Worm (Caenorhabditis elegans) whole organism, mixed stage, embryonic: ENCODE measurements around the gene pigc-1.

Source experiments
- lsy-2 ChIP-seq: fragments of 150-350 bp; optimal IDR thresholded peaks from 2 replicates; lab custom pipeline; 2014; ENCODE audit warnings: missing biosample characterization, missing genetic modification characterization
- nhr-12 ChIP-seq: fragments of 150-350 bp; optimal IDR thresholded peaks from 2 replicates; lab custom pipeline; 2014; ENCODE audit warnings: missing biosample characterization, missing genetic modification characterization
- nhr-2 ChIP-seq: fragments of 150-350 bp; optimal IDR thresholded peaks from 2 replicates; lab custom pipeline; 2014; ENCODE audit warnings: missing biosample characterization, missing genetic modification characterization
- nhr-28 ChIP-seq: fragments of 150-350 bp; optimal IDR thresholded peaks from 2 replicates; lab custom pipeline; 2014; ENCODE audit warnings: missing biosample characterization, missing genetic modification characterization
- zip-8 ChIP-seq: fragments of 150-350 bp; optimal IDR thresholded peaks from 2 replicates; lab custom pipeline; 2014; ENCODE audit warnings: missing biosample characterization, missing genetic modification characterization
- ztf-11 ChIP-seq: fragments of 150-350 bp; optimal IDR thresholded peaks from 2 replicates; lab custom pipeline; 2014; ENCODE audit warnings: missing biosample characterization, missing genetic modification characterization

DNA sequence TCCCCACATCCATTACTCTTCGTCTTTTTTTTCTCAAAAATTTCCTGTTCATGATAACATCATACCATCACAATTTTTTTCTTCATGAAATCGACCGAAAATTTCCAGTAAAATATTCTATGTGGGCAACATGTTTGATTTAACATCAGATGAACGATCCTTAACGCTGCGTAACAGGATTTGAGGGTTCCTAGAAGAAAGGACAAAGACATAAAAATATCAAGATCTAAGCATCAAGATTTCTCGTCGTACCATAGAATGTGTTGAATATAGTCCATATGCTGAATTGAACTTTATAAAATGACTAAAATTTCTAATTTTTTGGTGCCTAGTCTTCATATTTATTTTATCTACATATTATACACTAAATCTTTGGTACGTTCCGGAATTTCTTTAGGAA, 42.8 kb downstream of the pigc-1 start, which contains the start of gene F49C12.3:
- TF ChIP-seq nhr-2 (tag; lab: Kevin White, UChicago) (no peak), ztf-11 (tag; lab: Kevin White, UChicago) (no peak), nhr-12 (tag; lab: Kevin White, UChicago) (no peak), lsy-2 (tag; lab: Kevin White, UChicago) (no peak), zip-8 (tag; lab: Kevin White, UChicago) (no peak), nhr-28 (no peak)
